Fruit fly (Drosophila melanogaster) whole organism, wandering third instar larva: ENCODE data around the gene RpL4.

Experiments used
- CG32264 ChIP-seq: fragments of 200-800 bp; sonication (Bioruptor generic); optimal IDR thresholded peaks from 2 replicates; lab custom pipeline; 2016; ENCODE audit warnings: missing biosample characterization, missing genetic modification characterization
- CrebA ChIP-seq: fragments of 200-800 bp; sonication (Bioruptor generic); optimal IDR thresholded peaks from 2 replicates; lab custom pipeline; 2016; ENCODE audit warnings: missing biosample characterization, mild to moderate bottlenecking, missing genetic modification characterization, borderline replicate concordance
- HLH106 ChIP-seq: fragments of 200-800 bp; optimal IDR thresholded peaks from 3 replicates; lab custom pipeline; 2019; ENCODE audit warnings: missing biosample characterization, mild to moderate bottlenecking, missing genetic modification characterization, moderate library complexity
- Hr78 ChIP-seq: fragments of >200 bp; optimal IDR thresholded peaks from 2 replicates; lab custom pipeline; 2017; ENCODE audit warnings: missing biosample characterization, missing genetic modification characterization
- Jra ChIP-seq: sonication (Bioruptor generic); optimal IDR thresholded peaks from 2 replicates; lab custom pipeline; 2016; ENCODE audit warnings: missing biosample characterization, missing genetic modification characterization
- Myc ChIP-seq: fragments of >200 bp; optimal IDR thresholded peaks from 2 replicates; lab custom pipeline; 2017
- Rel ChIP-seq, 2 experiments: fragments of 200-800 bp; sonication (Bioruptor generic) in 1 of 2; optimal IDR thresholded peaks; 2 replicates in 1 of 2; 3 replicates in 1 of 2; lab custom pipeline; 2016 to 2019; ENCODE audit warnings: mild to moderate bottlenecking in 2 of 2, missing biosample characterization in 2 of 2, missing genetic modification characterization in 2 of 2, moderate library complexity in 1 of 2
- Sp1 ChIP-seq: fragments of 200-800 bp; sonication (Bioruptor generic); optimal IDR thresholded peaks from 3 replicates; lab custom pipeline; 2019; ENCODE audit warnings: missing biosample characterization, mild to moderate bottlenecking, missing genetic modification characterization, moderate library complexity
- Vsx2 ChIP-seq: fragments of 200-300, 225-300 bp; sonication (Bioruptor generic); optimal IDR thresholded peaks from 2 replicates; lab custom pipeline; 2018; ENCODE audit warnings: missing biosample characterization, missing genetic modification characterization; ENCODE audit not compliant: partially characterized antibody
- br ChIP-seq: fragments of 200-800 bp; sonication (Bioruptor generic); optimal IDR thresholded peaks from 2 replicates; lab custom pipeline; 2016; ENCODE audit warnings: missing biosample characterization, missing genetic modification characterization
- fru ChIP-seq: fragments of 200-800 bp; sonication (Bioruptor generic); optimal IDR thresholded peaks from 3 replicates; lab custom pipeline; 2016; ENCODE audit warnings: missing biosample characterization, mild to moderate bottlenecking, missing genetic modification characterization
- h ChIP-seq: fragments of 200-800 bp; sonication (Bioruptor generic); optimal IDR thresholded peaks from 3 replicates; lab custom pipeline; 2016; ENCODE audit warnings: missing biosample characterization, mild to moderate bottlenecking, missing genetic modification characterization
- jim ChIP-seq: fragments of 175-275, 200-325 bp; sonication (Bioruptor generic); optimal IDR thresholded peaks from 2 replicates; lab custom pipeline; 2016; ENCODE audit warnings: missing biosample characterization, mild to moderate bottlenecking, missing genetic modification characterization
- woc ChIP-seq: sonication (Bioruptor generic); optimal IDR thresholded peaks from 2 replicates; lab custom pipeline; 2016; ENCODE audit warnings: missing biosample characterization, mild to moderate bottlenecking, missing genetic modification characterization

- TF ChIP-seq CrebA (no peak), br (no peak), Jra (GFP tag; lab: Kevin White, UChicago) (no peak), CG32264 (GFP tag; lab: Kevin White, UChicago) (no peak), Vsx2 (GFP tag; lab: Kevin White, UChicago) (no peak), fru (no peak), Hr78 (no peak), HLH106 (tag; lab: Kevin White, UChicago) (no peak), Myc (lab: Kevin White, UChicago) (no peak), h (GFP tag; lab: Kevin White, UChicago) (no peak), Sp1 (GFP tag; lab: Kevin White, UChicago) (no peak), woc (no peak), jim (no peak), Rel (GFP tag; optimal IDR thresholded peaks at IDR 0.05; lab: Kevin White, UChicago) (no peak), Rel (tag; optimal IDR thresholded peaks at IDR 0.05; lab: Kevin White, UChicago) (no peak)
Measured at dm6 chr3R:27888110-27888509, 34.5 kb upstream of the RpL4 start.
